Worm (Caenorhabditis elegans) whole organism, L4 larva: ENCODE results near the gene F35H10.10.

Experiments
- F49E8.2 ChIP-seq: sonication (generic microtip); optimal IDR thresholded peaks from 2 replicates; lab custom pipeline; 2016; ENCODE audit warnings: missing compliant biosample characterization, mild to moderate bottlenecking, missing genetic modification characterization, borderline replicate concordance
- aly-2 ChIP-seq: sonication (generic microtip); optimal IDR thresholded peaks from 2 replicates; lab custom pipeline; 2018; ENCODE audit warnings: missing biosample characterization, missing genetic modification characterization
- hif-1 ChIP-seq, 2 experiments: sonication (generic microtip); optimal IDR thresholded peaks; 2 replicates each; lab custom pipeline; 2016 to 2017; ENCODE audit warnings: missing compliant biosample characterization in 2 of 2, missing genetic modification characterization in 2 of 2, missing genetic modification reagents in 2 of 2, missing genotype in 2 of 2, mild to moderate bottlenecking in 1 of 2
- nhr-11 ChIP-seq: fragments of 150-350 bp; optimal IDR thresholded peaks from 2 replicates; lab custom pipeline; 2014; ENCODE audit warnings: missing biosample characterization, missing genetic modification characterization
- nhr-237 ChIP-seq: sonication (generic microtip); optimal IDR thresholded peaks from 2 replicates; lab custom pipeline; 2017; ENCODE audit warnings: missing biosample characterization, missing genetic modification characterization
- nhr-25 ChIP-seq: sonication (generic microtip); optimal IDR thresholded peaks from 2 replicates; lab custom pipeline; 2017; ENCODE audit warnings: missing genetic modification characterization, mild to moderate bottlenecking, missing compliant biosample characterization, antibody characterized with exemption, moderate library complexity, borderline replicate concordance; ENCODE audit not compliant: insufficient read depth
- pha-4 ChIP-seq, 2 experiments: fragments of 150-350 bp in 1 of 2; fragments of 200-800 bp in 1 of 2; sonication (Bioruptor generic) in 1 of 2; IDR thresholded peaks in 1 of 2; optimal IDR thresholded peaks in 1 of 2; 2 replicates each; pipeline versions ENCODE4 v1.3.6 to Lab custom; 2014 to 2022; ENCODE audit warnings: missing genetic modification characterization in 2 of 2, missing genetic modification reagents in 2 of 2, missing biosample characterization in 1 of 2, missing compliant biosample characterization in 1 of 2

DNA sequence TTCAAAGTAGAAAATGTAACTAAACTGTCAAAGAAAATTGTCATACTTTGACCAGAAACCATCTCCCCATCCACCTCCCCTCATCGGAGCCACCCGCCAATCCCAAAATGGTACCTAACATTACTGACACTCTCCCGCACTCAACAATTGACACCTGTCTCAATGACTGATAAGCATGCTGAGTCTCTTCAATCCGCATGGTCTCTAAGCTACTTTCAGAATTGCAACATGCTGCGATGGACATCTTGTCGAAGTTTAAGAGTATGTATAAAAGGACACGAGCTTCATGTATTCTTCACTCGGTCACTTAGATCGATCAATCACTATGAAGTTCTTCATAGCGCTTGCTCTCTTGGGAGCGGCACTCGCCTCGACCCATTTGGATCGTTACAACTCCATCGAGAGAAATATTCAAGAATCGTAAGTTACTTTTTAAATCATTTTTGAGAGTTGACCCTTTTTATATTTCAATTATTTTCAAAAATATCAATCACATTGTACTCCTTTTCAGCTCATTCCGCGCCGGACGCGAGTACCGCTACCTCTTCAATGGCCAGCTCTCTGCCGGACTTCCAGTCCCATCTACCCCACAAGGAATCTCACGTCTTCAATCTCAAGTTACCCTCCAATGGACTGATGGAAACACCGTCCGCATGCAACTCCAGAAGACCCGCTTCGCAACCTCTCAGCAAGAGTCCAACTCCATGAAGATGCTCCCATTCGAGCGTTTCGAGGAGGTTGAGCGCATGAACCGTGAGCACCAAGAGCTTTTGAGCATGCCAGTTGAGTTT, 51.7 kb downstream of the F35H10.10 start, which contains the start of gene vit-6:
- TF ChIP-seq nhr-237 (no peak), aly-2 (no peak), hif-1 (tag; optimal IDR thresholded peaks at IDR 0.05; lab: Kevin White, UChicago) (no peak), nhr-25 (tag; lab: Kevin White, UChicago) (no peak), pha-4 (GFP tag; IDR thresholded peaks at IDR 0.05; lab: Robert Waterston, UW) (0 out of 2 replicates have a peak, but pooled peaks have one; percentile 41), pha-4 (tag; optimal IDR thresholded peaks at IDR 0.05; lab: Kevin White, UChicago) (no peak), nhr-11 (tag; lab: Kevin White, UChicago) (no peak), F49E8.2 (tag; lab: Kevin White, UChicago) (no peak)
